Fruit fly (Drosophila melanogaster): Measurements from ENCODE around the gene mthl15.

The mthl15 gene

dm6 chr2L:10246785-10247190, 8.7 kb upstream of the mthl15 start, which contains the start of gene chico (continued):
- TF ChIP-seq Gsc (GFP tag; IDR thresholded peaks at IDR 0.05) (no peak), p53 (GFP tag; optimal IDR thresholded peaks at IDR 0.05) (no peak), Doc2 (GFP tag; IDR thresholded peaks at IDR 0.05) (no peak), twi (tag; optimal IDR thresholded peaks at IDR 0.05) (peak; percentile 19), zen (tag; optimal IDR thresholded peaks at IDR 0.05) (no peak), lilli (GFP tag; optimal IDR thresholded peaks at IDR 0.05) (peak; percentile 38), Spps (tag; optimal IDR thresholded peaks at IDR 0.05) (peak; percentile 0), CG11398 (GFP tag; optimal IDR thresholded peaks at IDR 0.05) (no peak), en (GFP tag; optimal IDR thresholded peaks at IDR 0.05) (no peak), Taf1 (GFP tag; IDR thresholded peaks at IDR 0.05) (no peak), pho (GFP tag; optimal IDR thresholded peaks at IDR 0.05) (no peak), jumu (GFP tag; optimal IDR thresholded peaks at IDR 0.05) (no peak), jigr1 (GFP tag; IDR thresholded peaks at IDR 0.05) (no peak), CG4707 (GFP tag; optimal IDR thresholded peaks at IDR 0.05) (no peak), fd64A (GFP tag; optimal IDR thresholded peaks at IDR 0.05) (no peak), HmgD (GFP tag; optimal IDR thresholded peaks at IDR 0.05) (no peak), dpn (GFP tag; optimal IDR thresholded peaks at IDR 0.05) (no peak), CG2889 (GFP tag; IDR thresholded peaks at IDR 0.05) (no peak), Atf6 (GFP tag; IDR thresholded peaks at IDR 0.05) (0 out of 2 replicates have a peak, but pooled peaks have one; percentile 12), CG12942 (GFP tag; optimal IDR thresholded peaks at IDR 0.05) (no peak), fd102C (GFP tag; optimal IDR thresholded peaks at IDR 0.05) (no peak), Max (GFP tag; optimal IDR thresholded peaks at IDR 0.05) (peak; percentile 23), scrt (GFP tag; optimal IDR thresholded peaks at IDR 0.05) (no peak), Lim3 (GFP tag; IDR thresholded peaks at IDR 0.05) (no peak), toy (GFP tag; IDR thresholded peaks at IDR 0.05) (no peak), CG9215 (GFP tag; IDR thresholded peaks at IDR 0.05) (no peak), CG13296 (GFP tag; optimal IDR thresholded peaks at IDR 0.05) (no peak), Ptx1 (GFP tag; IDR thresholded peaks at IDR 0.05) (no peak), CG5245 (GFP tag; optimal IDR thresholded peaks at IDR 0.05) (no peak), mld (GFP tag; IDR thresholded peaks at IDR 0.05; ENCODE audit: partially characterized antibody) (no peak), MESR4 (GFP tag; optimal IDR thresholded peaks at IDR 0.05) (peak; percentile 79), Lhr (GFP tag; optimal IDR thresholded peaks at IDR 0.05) (peak; percentile 64), CG6854 (GFP tag; optimal IDR thresholded peaks at IDR 0.05) (no peak), kni (GFP tag; optimal IDR thresholded peaks at IDR 0.05) (no peak), ap (GFP tag; IDR thresholded peaks at IDR 0.05) (no peak), ERR (GFP tag; optimal IDR thresholded peaks at IDR 0.05) (no peak), PHDP (tag; optimal IDR thresholded peaks at IDR 0.05) (no peak), chinmo (GFP tag; IDR thresholded peaks at IDR 0.05; ENCODE audit: partially characterized antibody) (peak; percentile 76; the same call in 2 of the 4 replicates), Aef1 (GFP tag; IDR thresholded peaks at IDR 0.05) (no peak), D19A (tag; optimal IDR thresholded peaks at IDR 0.05) (no peak), Dll (GFP tag; IDR thresholded peaks at IDR 0.05; ENCODE audit: partially characterized antibody) (peak; percentile 58; the same call in 2 of the 4 replicates), da (GFP tag; optimal IDR thresholded peaks at IDR 0.05) (no peak), bcd (GFP tag; optimal IDR thresholded peaks at IDR 0.05) (no peak), CG3995 (GFP tag; optimal IDR thresholded peaks at IDR 0.05) (no peak), salm (tag; optimal IDR thresholded peaks at IDR 0.05) (no peak), CG14965 (GFP tag; optimal IDR thresholded peaks at IDR 0.05; ENCODE audit: borderline replicate concordance) (no peak), CG4404 (GFP tag; IDR thresholded peaks at IDR 0.05) (no peak), Doc3 (GFP tag; IDR thresholded peaks at IDR 0.05; ENCODE audit: partially characterized antibody) (peak; percentile 50; the same call in 1 of the 3 replicates), hbn (GFP tag; IDR thresholded peaks at IDR 0.05; ENCODE audit: partially characterized antibody) (peak; percentile 52), Six4 (GFP tag; optimal IDR thresholded peaks at IDR 0.05) (no peak), Xbp1 (GFP tag; optimal IDR thresholded peaks at IDR 0.05) (no peak), sim (GFP tag; IDR thresholded peaks at IDR 0.05) (no peak)

All from whole organism, embryonic.